Worm (Caenorhabditis elegans): ENCODE measurements around the gene dylt-3.
A peak's percentile ranks its signal among the peaks of the same experiment; 100 is the strongest.

dylt-3 gene

DNA sequence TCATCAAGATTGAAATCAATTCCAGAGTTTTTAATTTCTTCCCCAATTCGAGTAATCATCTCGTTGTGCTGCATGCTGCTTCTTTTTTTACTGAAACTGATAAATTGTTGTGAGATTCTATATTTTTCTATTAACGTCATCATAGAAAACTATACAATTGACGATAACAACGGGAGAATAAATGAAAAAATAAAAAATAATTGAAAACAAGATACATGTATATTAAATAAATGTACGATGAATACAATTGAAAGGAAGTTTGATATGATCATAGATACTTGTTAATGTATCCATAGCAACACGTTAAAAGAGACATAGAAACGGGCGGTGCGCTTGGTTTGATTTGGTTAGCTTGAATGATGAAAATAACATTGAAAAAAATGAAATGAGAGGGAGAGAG is 8.9 kb downstream of the dylt-3 start, which contains the start of gene T05C12.8:
T05C12.8 (minus strand) TSS at position 101 of the 400 bp plus-strand sequence.
- TF ChIP-seq elt-2 (tag; optimal IDR thresholded peaks at IDR 0.05): no peak
- TF ChIP-seq fkh-8 (tag; optimal IDR thresholded peaks at IDR 0.05): peak; percentile 85

DNA sequence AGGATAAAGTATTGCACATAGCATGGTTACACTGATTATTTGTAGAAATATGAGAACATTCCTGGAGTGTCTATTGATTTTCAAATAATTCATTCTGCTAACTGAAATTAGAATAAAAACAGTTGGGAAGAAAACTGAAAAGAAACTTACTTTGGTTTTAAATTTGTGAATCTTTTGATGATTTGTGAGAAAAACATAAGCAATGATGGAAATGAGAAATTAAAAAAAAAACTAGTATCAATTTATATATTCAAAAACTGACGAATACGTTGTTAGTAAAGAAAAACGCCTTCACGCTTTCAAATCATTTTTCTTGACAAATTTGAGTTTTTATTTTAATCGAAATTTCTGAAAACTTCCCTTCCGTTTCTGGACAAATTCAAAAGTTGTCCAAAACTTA is 11.6 kb downstream of the dylt-3 start, which contains the start of gene T05C12.9:
T05C12.9 (minus strand) TSS at position 101 of the 400 bp plus-strand sequence.
- TF ChIP-seq lsy-2 (tag; optimal IDR thresholded peaks at IDR 0.05): no peak
- TF ChIP-seq pqm-1 (tag; optimal IDR thresholded peaks at IDR 0.05): no peak
- no peak for TF ChIP-seq ceh-82 (tag; optimal IDR thresholded peaks at IDR 0.05)
- no peak for TF ChIP-seq skn-1 (tag; optimal IDR thresholded peaks at IDR 0.05)
- TF ChIP-seq swsn-7 (tag; optimal IDR thresholded peaks at IDR 0.05): no peak
- TF ChIP-seq nhr-90 (tag; optimal IDR thresholded peaks at IDR 0.05; ENCODE audit: poor library complexity): no peak
- TF ChIP-seq aha-1 (tag; optimal IDR thresholded peaks at IDR 0.05): no peak
- no peak for TF ChIP-seq mdl-1 (tag; optimal IDR thresholded peaks at IDR 0.05)
- TF ChIP-seq unc-86 (tag; optimal IDR thresholded peaks at IDR 0.05): no peak
- TF ChIP-seq dsc-1 (tag; optimal IDR thresholded peaks at IDR 0.05): no peak
- no peak for TF ChIP-seq nhr-12 (tag; optimal IDR thresholded peaks at IDR 0.05)
- TF ChIP-seq ceh-88 (GFP tag; IDR thresholded peaks at IDR 0.05): no peak
- TF ChIP-seq alr-1 (tag; optimal IDR thresholded peaks at IDR 0.05; ENCODE audit: borderline replicate concordance): no peak
- no peak for TF ChIP-seq lin-39 (tag; optimal IDR thresholded peaks at IDR 0.05)
- no peak for TF ChIP-seq unc-130 (tag; optimal IDR thresholded peaks at IDR 0.05)
- TF ChIP-seq lin-13 (GFP tag; optimal IDR thresholded peaks at IDR 0.05): no peak
- no peak for TF ChIP-seq blmp-1 (tag; optimal IDR thresholded peaks at IDR 0.05)
- TF ChIP-seq zag-1 (tag; optimal IDR thresholded peaks at IDR 0.05): no peak
- no peak for TF ChIP-seq unc-98 (GFP tag; IDR thresholded peaks at IDR 0.05)

DNA sequence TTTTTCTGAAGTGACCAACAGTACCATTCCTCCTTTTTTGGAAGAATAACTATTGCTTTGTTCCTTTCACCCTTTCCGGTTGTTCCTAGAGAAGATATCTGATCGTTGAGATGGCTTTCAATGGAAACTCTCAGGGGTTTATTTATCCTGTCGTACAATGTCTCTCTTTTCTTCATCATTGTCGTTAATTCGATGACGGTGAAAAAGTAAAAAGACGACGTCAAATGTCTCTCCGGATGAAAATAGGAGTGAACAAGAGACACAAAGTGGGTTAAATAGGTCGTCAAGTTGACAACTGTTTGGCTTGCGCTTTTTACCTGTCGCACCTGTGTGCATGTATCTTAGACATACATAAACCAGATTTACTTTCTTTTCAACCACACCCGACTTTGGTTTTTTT is 12.4 kb downstream of the dylt-3 start:
- TF ChIP-seq C04F5.9 (tag; optimal IDR thresholded peaks at IDR 0.05): no peak
- TF ChIP-seq lin-13 (GFP tag; optimal IDR thresholded peaks at IDR 0.05): no peak
- TF ChIP-seq blmp-1 (tag; optimal IDR thresholded peaks at IDR 0.05): peak; percentile 96
- no peak for TF ChIP-seq hlh-17 (GFP tag; optimal IDR thresholded peaks at IDR 0.05; ENCODE audit: borderline replicate concordance)
- TF ChIP-seq ama-1 (optimal IDR thresholded peaks at IDR 0.05): no peak
- TF ChIP-seq mep-1 (tag; optimal IDR thresholded peaks at IDR 0.05): no peak

DNA sequence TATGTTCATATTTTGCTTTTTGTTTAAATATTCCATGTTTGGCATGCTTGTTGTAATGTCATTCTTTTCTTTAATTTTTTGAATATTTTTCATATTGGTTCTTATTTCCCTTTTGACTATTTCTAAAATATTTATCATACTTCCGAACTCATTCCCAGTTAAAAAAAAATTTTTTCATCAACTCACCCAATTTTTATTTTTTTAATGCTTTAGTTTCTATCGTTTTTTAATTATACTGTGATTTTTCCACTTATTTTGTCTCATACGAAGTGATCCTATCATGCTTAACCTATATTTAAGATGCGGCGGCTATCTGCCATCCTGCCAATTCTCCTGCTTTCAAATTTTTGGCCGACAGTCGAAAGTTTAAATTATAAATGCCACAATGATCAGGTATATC is 17.0 kb downstream of the dylt-3 start, which contains the start of gene qua-1:
qua-1 (plus strand) TSS at position 301 of the 400 bp plus-strand sequence.
- TF ChIP-seq lin-14 (GFP tag; optimal IDR thresholded peaks at IDR 0.05) (no peak), rnt-1 (tag; optimal IDR thresholded peaks at IDR 0.05) (no peak), mep-1 (tag; optimal IDR thresholded peaks at IDR 0.05) (no peak), swsn-7 (tag; optimal IDR thresholded peaks at IDR 0.05) (no peak), lin-35 (GFP tag; optimal IDR thresholded peaks at IDR 0.05) (no peak), Y116A8C.19 (tag; optimal IDR thresholded peaks at IDR 0.05; ENCODE audit: borderline replicate concordance) (no peak), jun-1 (tag; optimal IDR thresholded peaks at IDR 0.05) (no peak), nhr-77 (tag; optimal IDR thresholded peaks at IDR 0.05) (no peak), tlp-1 (tag; optimal IDR thresholded peaks at IDR 0.05) (no peak), ceh-63 (GFP tag; optimal IDR thresholded peaks at IDR 0.05) (no peak), dpl-1 (GFP tag; optimal IDR thresholded peaks at IDR 0.05) (no peak), ztf-11 (tag; optimal IDR thresholded peaks at IDR 0.05) (no peak), egl-27 (tag; optimal IDR thresholded peaks at IDR 0.05) (no peak), mab-9 (GFP tag; IDR thresholded peaks at IDR 0.05) (no peak), unc-30 (tag; optimal IDR thresholded peaks at IDR 0.05) (no peak), ceh-8 (GFP tag; optimal IDR thresholded peaks at IDR 0.05) (no peak), efl-1 (optimal IDR thresholded peaks at IDR 0.05) (no peak), efl-1 (GFP tag; optimal IDR thresholded peaks at IDR 0.05 in 1 of 2) (no peak), pax-3 (tag; optimal IDR thresholded peaks at IDR 0.05) (no peak), ces-1 (GFP tag; optimal IDR thresholded peaks at IDR 0.05) (no peak)
